Worm (Caenorhabditis elegans) whole organism, L1 larva: ENCODE results near the gene dao-3.
A peak's percentile ranks its signal among the peaks of the same experiment; 100 is the strongest.

Source experiments
- C04F5.9 ChIP-seq: sonication (generic microtip); optimal IDR thresholded peaks from 2 replicates; lab custom pipeline; 2016; ENCODE audit warnings: missing genetic modification characterization, missing compliant biosample characterization
- C34B4.2 ChIP-seq: sonication (generic microtip); optimal IDR thresholded peaks from 2 replicates; lab custom pipeline; 2017; ENCODE audit warnings: mild to moderate bottlenecking, missing genetic modification characterization, missing compliant biosample characterization
- F16B12.6 ChIP-seq: fragments of 150-350 bp; optimal IDR thresholded peaks from 2 replicates; lab custom pipeline; 2014; ENCODE audit warnings: missing biosample characterization, missing genetic modification characterization
- aha-1 ChIP-seq: fragments of 150-350 bp; optimal IDR thresholded peaks from 2 replicates; lab custom pipeline; 2014; ENCODE audit warnings: missing biosample characterization, missing genetic modification characterization
- ceh-8 ChIP-seq: fragments of 200-800 bp; sonication (Bioruptor generic); optimal IDR thresholded peaks from 2 replicates; lab custom pipeline; 2018; ENCODE audit warnings: mild to moderate bottlenecking, missing genetic modification characterization, moderate library complexity, missing compliant biosample characterization
- ceh-82 ChIP-seq, 3 experiments: fragments of 150-350 bp in 1 of 3; sonication (generic microtip) in 2 of 3; optimal IDR thresholded peaks; 2 replicates each; lab custom pipeline; 2014 to 2017; ENCODE audit warnings: missing biosample characterization in 3 of 3, missing genetic modification characterization in 3 of 3
- ceh-88 ChIP-seq: fragments of 200-800 bp; sonication (Bioruptor generic); IDR thresholded peaks from 2 replicates; pipeline ENCODE4 v1.3.6; 2022; ENCODE audit warnings: missing genetic modification characterization, missing compliant biosample characterization
- ceh-90 ChIP-seq: sonication (generic microtip); optimal IDR thresholded peaks from 2 replicates; lab custom pipeline; 2016; ENCODE audit warnings: missing genetic modification characterization, missing compliant biosample characterization
- dpl-1 ChIP-seq, 3 experiments: fragments of 150-350 bp in 2 of 3; sonication (generic microtip) in 1 of 3; optimal IDR thresholded peaks; 2 replicates each; lab custom pipeline; 2014 to 2017; ENCODE audit warnings: missing biosample characterization in 3 of 3, missing genetic modification characterization in 3 of 3, missing genetic modification reagents in 3 of 3
- dsc-1 ChIP-seq: sonication (generic microtip); optimal IDR thresholded peaks from 2 replicates; lab custom pipeline; 2016; ENCODE audit warnings: mild to moderate bottlenecking, missing genetic modification characterization, missing compliant biosample characterization
- efl-1 ChIP-seq, 4 experiments: fragments of 150-350 bp; optimal IDR thresholded peaks in 3 of 4; peaks in 1 of 4; 1 replicate in 1 of 4; 2 replicates in 3 of 4; lab custom pipeline; 2014; ENCODE audit warnings: missing biosample characterization in 2 of 4, missing genetic modification characterization in 2 of 4, missing genetic modification reagents in 2 of 4
- egl-27 ChIP-seq, 2 experiments: fragments of 150-350 bp in 1 of 2; sonication (generic microtip); optimal IDR thresholded peaks; 3 replicates each; lab custom pipeline; 2017 to 2018; ENCODE audit warnings: missing biosample characterization in 2 of 2, missing genetic modification characterization in 2 of 2, missing genetic modification reagents in 2 of 2
- hlh-4 ChIP-seq: sonication (generic microtip); optimal IDR thresholded peaks from 2 replicates; lab custom pipeline; 2016; ENCODE audit warnings: mild to moderate bottlenecking, missing genetic modification characterization, missing compliant biosample characterization
- irx-1 ChIP-seq: sonication (generic microtip); optimal IDR thresholded peaks from 2 replicates; lab custom pipeline; 2016; ENCODE audit warnings: missing genetic modification characterization, missing compliant biosample characterization
- jun-1 ChIP-seq: fragments of 150-350 bp; optimal IDR thresholded peaks from 2 replicates; lab custom pipeline; 2014; ENCODE audit warnings: missing biosample characterization, missing genetic modification reagents, missing genetic modification characterization
- lin-14 ChIP-seq: fragments of 200-800 bp; sonication (Bioruptor generic); optimal IDR thresholded peaks from 2 replicates; lab custom pipeline; 2018; ENCODE audit warnings: mild to moderate bottlenecking, missing genetic modification characterization, moderate library complexity, missing compliant biosample characterization
- lin-35 ChIP-seq, 2 experiments: fragments of 150-350 bp; optimal IDR thresholded peaks; 2 replicates each; lab custom pipeline; 2014; ENCODE audit warnings: missing biosample characterization in 2 of 2, missing genetic modification characterization in 2 of 2, missing genetic modification reagents in 2 of 2
- lin-39 ChIP-seq: fragments of 150-350 bp; optimal IDR thresholded peaks from 2 replicates; lab custom pipeline; 2014; ENCODE audit warnings: missing biosample characterization, missing genetic modification reagents, missing genetic modification characterization
- lir-3 ChIP-seq: sonication (generic microtip); optimal IDR thresholded peaks from 2 replicates; lab custom pipeline; 2016; ENCODE audit warnings: mild to moderate bottlenecking, missing genetic modification characterization, moderate library complexity, missing compliant biosample characterization; ENCODE audit not compliant: poor library complexity
- lsy-2 ChIP-seq, 2 experiments: fragments of 150-350 bp; optimal IDR thresholded peaks; 2 replicates each; lab custom pipeline; 2014; ENCODE audit warnings: missing biosample characterization in 2 of 2, missing genetic modification characterization in 2 of 2
- mdl-1 ChIP-seq, 2 experiments: fragments of 150-350 bp; optimal IDR thresholded peaks; 2 replicates each; lab custom pipeline; 2014 to 2017; ENCODE audit warnings: missing biosample characterization in 2 of 2, missing genetic modification characterization in 2 of 2, inconsistent platforms in 1 of 2
- mep-1 ChIP-seq: fragments of 150-350 bp; optimal IDR thresholded peaks from 2 replicates; lab custom pipeline; 2014; ENCODE audit warnings: missing biosample characterization, missing genetic modification characterization
- nhr-11 ChIP-seq: fragments of 150-350 bp; optimal IDR thresholded peaks from 2 replicates; lab custom pipeline; 2014; ENCODE audit warnings: missing biosample characterization, missing genetic modification characterization
- nhr-12 ChIP-seq: sonication (generic microtip); optimal IDR thresholded peaks from 2 replicates; lab custom pipeline; 2017; ENCODE audit warnings: missing biosample characterization, missing genetic modification characterization
- nhr-19 ChIP-seq: fragments of 200-800 bp; sonication (Bioruptor generic); conservative IDR thresholded peaks from 2 replicates; pipeline ENCODE4 v1.3.6; 2022; ENCODE audit warnings: missing genetic modification characterization, missing compliant biosample characterization
- nhr-20 ChIP-seq: sonication (generic microtip); optimal IDR thresholded peaks from 2 replicates; lab custom pipeline; 2016; ENCODE audit warnings: mild to moderate bottlenecking, missing genetic modification characterization, missing compliant biosample characterization
- nhr-237 ChIP-seq: fragments of 150-350 bp; optimal IDR thresholded peaks from 2 replicates; lab custom pipeline; 2014; ENCODE audit warnings: missing biosample characterization, missing genetic modification characterization
- nhr-47 ChIP-seq: sonication (generic microtip); optimal IDR thresholded peaks from 2 replicates; lab custom pipeline; 2016; ENCODE audit warnings: mild to moderate bottlenecking, missing genetic modification characterization, moderate library complexity, missing compliant biosample characterization
- nhr-71 ChIP-seq: sonication (generic microtip); optimal IDR thresholded peaks from 2 replicates; lab custom pipeline; 2016; ENCODE audit warnings: mild to moderate bottlenecking, missing genetic modification characterization, moderate library complexity, missing compliant biosample characterization
- nhr-84 ChIP-seq: sonication (generic microtip); optimal IDR thresholded peaks from 2 replicates; lab custom pipeline; 2017; ENCODE audit warnings: missing biosample characterization, missing genetic modification characterization
- nhr-85 ChIP-seq: sonication (generic microtip); peaks from one replicate; lab custom pipeline; 2016; ENCODE audit warnings: missing genetic modification characterization, inconsistent platforms, missing compliant biosample characterization
- nhr-90 ChIP-seq: sonication (generic microtip); optimal IDR thresholded peaks from 2 replicates; lab custom pipeline; 2016; ENCODE audit warnings: mild to moderate bottlenecking, missing genetic modification characterization, missing compliant biosample characterization; ENCODE audit not compliant: poor library complexity
- rnt-1 ChIP-seq: sonication (generic microtip); optimal IDR thresholded peaks from 2 replicates; lab custom pipeline; 2016; ENCODE audit warnings: mild to moderate bottlenecking, missing genetic modification characterization, moderate library complexity, missing compliant biosample characterization
- skn-1 ChIP-seq: fragments of 150-350 bp; optimal IDR thresholded peaks from 2 replicates; lab custom pipeline; 2014; ENCODE audit warnings: missing biosample characterization, missing genetic modification characterization
- snu-23 ChIP-seq: sonication (generic microtip); optimal IDR thresholded peaks from 2 replicates; lab custom pipeline; 2016; ENCODE audit warnings: missing genetic modification characterization, missing compliant biosample characterization
- sptf-1 ChIP-seq: fragments of 150-350 bp; optimal IDR thresholded peaks from 2 replicates; lab custom pipeline; 2014; ENCODE audit warnings: missing biosample characterization, missing genetic modification characterization
- swsn-7 ChIP-seq: sonication (generic microtip); optimal IDR thresholded peaks from 2 replicates; lab custom pipeline; 2016; ENCODE audit warnings: missing genetic modification characterization, missing compliant biosample characterization
- tlp-1 ChIP-seq: fragments of 150-350 bp; optimal IDR thresholded peaks from 2 replicates; lab custom pipeline; 2014; ENCODE audit warnings: missing biosample characterization, missing genetic modification characterization
- unc-98 ChIP-seq: fragments of 200-800 bp; sonication (Bioruptor generic); IDR thresholded peaks from 2 replicates; pipeline ENCODE4 v1.3.6; 2022; ENCODE audit warnings: missing genetic modification characterization, missing compliant biosample characterization
- xbp-1 ChIP-seq: sonication (generic microtip); optimal IDR thresholded peaks from 2 replicates; lab custom pipeline; 2016; ENCODE audit warnings: missing genetic modification characterization, missing compliant biosample characterization
- zag-1 ChIP-seq: fragments of 150-350 bp; optimal IDR thresholded peaks from 2 replicates; lab custom pipeline; 2014; ENCODE audit warnings: missing biosample characterization, missing genetic modification characterization
- ztf-4 ChIP-seq: fragments of 150-350 bp; optimal IDR thresholded peaks from 2 replicates; lab custom pipeline; 2014; ENCODE audit warnings: missing biosample characterization, missing genetic modification characterization

dao-3 gene

ce11 chrX:8116157-8116556 is 29.8 kb upstream of the dao-3 start, which contains the start of gene hlh-8:
hlh-8 (plus strand) TSS chrX:8116457.
- TF ChIP-seq nhr-85 (tag; lab: Kevin White, UChicago) (peak; percentile 58), sptf-1 (no peak), ceh-8 (GFP tag; lab: Kevin White, UChicago) (no peak), xbp-1 (no peak)

- TF ChIP-seq rnt-1 (tag; lab: Kevin White, UChicago) (no peak), nhr-85 (tag; lab: Kevin White, UChicago) (peak; percentile 72)
Measured at ce11 chrX:8110193-8110592, 23.8 kb upstream of the dao-3 start, which contains the start of gene K07E3.1. K07E3.1 (plus strand) TSS chrX:8110439.

DNA sequence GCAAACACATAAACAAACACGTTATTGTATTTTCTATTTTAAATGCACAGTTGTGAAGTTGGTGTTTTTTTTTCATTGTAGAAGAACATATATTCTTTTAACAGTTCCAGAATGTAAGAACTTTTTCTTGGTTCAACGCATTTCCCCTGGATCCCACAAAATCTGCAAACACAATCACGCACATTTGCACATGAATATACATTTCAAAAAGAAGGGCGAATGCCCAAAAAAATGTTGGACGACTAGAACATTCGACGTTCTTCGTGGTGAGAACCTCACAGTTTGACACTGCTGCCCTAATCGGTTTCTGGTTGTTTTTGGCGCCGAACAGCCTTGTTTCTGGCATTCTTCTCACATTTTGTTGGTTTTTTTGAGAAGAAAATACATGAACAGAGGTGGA is 23.2 kb upstream of the dao-3 start:
- TF ChIP-seq nhr-90, result peak; percentile 8
- no peak for TF ChIP-seq unc-98 (GFP tag; lab: Robert Waterston, UW)
- TF ChIP-seq nhr-12 (tag; lab: Kevin White, UChicago), result no peak
- no peak for TF ChIP-seq egl-27 (tag; optimal IDR thresholded peaks at IDR 0.05; lab: Kevin White, UChicago)
- peak; percentile 52 for TF ChIP-seq lin-14 (GFP tag; lab: Kevin White, UChicago)
- peak in 1 of 2 experiments; percentile 18 for TF ChIP-seq efl-1 (optimal IDR thresholded peaks at IDR 0.05; lab: Kevin White, UChicago)
- TF ChIP-seq efl-1 (GFP tag; optimal IDR thresholded peaks at IDR 0.05 in 1 of 2; lab: Kevin White, UChicago), result peak; percentile 55 to 76
- TF ChIP-seq nhr-11 (tag; lab: Kevin White, UChicago), result no peak
- peak; percentile 90 for TF ChIP-seq F16B12.6 (tag; lab: Kevin White, UChicago)
- TF ChIP-seq nhr-71 (tag; lab: Kevin White, UChicago), result peak; percentile 40
- TF ChIP-seq xbp-1, result peak; percentile 16
- TF ChIP-seq lir-3 (tag; lab: Kevin White, UChicago), result no peak
- TF ChIP-seq lsy-2 (tag; optimal IDR thresholded peaks at IDR 0.05; lab: Kevin White, UChicago), result peak; percentile 21 to 44
- peak; percentile 28 for TF ChIP-seq swsn-7 (tag; lab: Kevin White, UChicago)
- 0 out of 2 replicates have a peak, but pooled peaks have one; percentile 17 for TF ChIP-seq nhr-19 (GFP tag; lab: Robert Waterston, UW)
- peak; percentile 2 for TF ChIP-seq irx-1 (tag; lab: Kevin White, UChicago)
- peak; percentile 49 for TF ChIP-seq nhr-47 (tag; lab: Kevin White, UChicago)
- TF ChIP-seq nhr-20 (tag; lab: Kevin White, UChicago), result peak; percentile 27
- TF ChIP-seq mep-1 (tag; lab: Kevin White, UChicago), result peak; percentile 70
- peak in 1 of 2 experiments; percentile 33 for TF ChIP-seq mdl-1 (tag; optimal IDR thresholded peaks at IDR 0.05; lab: Kevin White, UChicago)
- no peak for TF ChIP-seq tlp-1 (tag; lab: Kevin White, UChicago)
- peak; percentile 58 for TF ChIP-seq rnt-1 (tag; lab: Kevin White, UChicago)
- peak; percentile 31 for TF ChIP-seq skn-1 (tag; lab: Kevin White, UChicago)
- peak in 1 of 3 experiments; percentile 47 for TF ChIP-seq dpl-1 (GFP tag; optimal IDR thresholded peaks at IDR 0.05; lab: Kevin White, UChicago)
- TF ChIP-seq ceh-90 (tag; lab: Kevin White, UChicago), result no peak
- peak; percentile 51 for TF ChIP-seq snu-23 (GFP tag; lab: Kevin White, UChicago)
- TF ChIP-seq lin-35 (GFP tag; optimal IDR thresholded peaks at IDR 0.05; lab: Kevin White, UChicago), result peak in 1 of 2 experiments; percentile 27

DNA sequence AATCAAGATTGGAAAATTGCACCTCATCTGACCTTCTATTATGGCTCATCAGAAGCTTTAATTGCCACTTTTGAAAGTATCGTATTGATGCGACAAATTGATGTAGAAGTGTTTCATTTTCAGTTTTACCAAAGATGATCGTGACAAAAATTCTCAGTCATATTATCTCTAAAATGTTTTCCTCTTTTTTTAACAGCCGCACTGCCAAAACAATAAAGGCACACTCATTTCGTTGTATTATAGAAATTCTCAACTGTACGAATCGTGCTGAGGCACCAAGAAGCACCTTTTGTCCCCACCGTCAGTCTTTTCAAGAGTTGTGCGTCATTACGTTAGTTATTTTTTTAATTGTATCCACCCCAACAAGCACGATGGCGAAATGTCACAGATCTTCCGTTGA is 21.6 kb upstream of the dao-3 start, which contains the start of gene K07E3.9:
Gene K07E3.9, plus strand, starts transcription at position 301 of the 400 bp plus-strand sequence.
- TF ChIP-seq ztf-4 (tag; lab: Kevin White, UChicago) (no peak), zag-1 (tag; lab: Kevin White, UChicago) (no peak), dsc-1 (tag; lab: Kevin White, UChicago) (no peak), nhr-237 (tag; lab: Kevin White, UChicago) (no peak)

ce11 chrX:8103899-8104298 is 17.5 kb upstream of the dao-3 start, which contains the start of gene K07E3.2:
K07E3.2 (plus strand) TSS chrX:8104298.
- TF ChIP-seq C04F5.9 (no peak), hlh-4 (no peak), tlp-1 (tag; lab: Kevin White, UChicago) (no peak), efl-1 (optimal IDR thresholded peaks at IDR 0.05; lab: Kevin White, UChicago) (no peak), efl-1 (GFP tag; optimal IDR thresholded peaks at IDR 0.05 in 1 of 2; lab: Kevin White, UChicago) (no peak), sptf-1 (no peak), jun-1 (no peak), C34B4.2 (no peak), lin-39 (tag; lab: Kevin White, UChicago) (no peak), nhr-84 (tag; lab: Kevin White, UChicago) (no peak), dsc-1 (tag; lab: Kevin White, UChicago) (no peak), nhr-12 (tag; lab: Kevin White, UChicago) (no peak), xbp-1 (peak; percentile 11), ceh-82 (tag; optimal IDR thresholded peaks at IDR 0.05; lab: Kevin White, UChicago) (peak in 1 of 3 experiments; percentile 20), ceh-90 (tag; lab: Kevin White, UChicago) (no peak), nhr-85 (tag; lab: Kevin White, UChicago) (no peak), aha-1 (tag; lab: Kevin White, UChicago) (no peak), nhr-71 (tag; lab: Kevin White, UChicago) (peak; percentile 17), unc-98 (GFP tag; lab: Robert Waterston, UW) (no peak), ceh-8 (GFP tag; lab: Kevin White, UChicago) (no peak), ceh-88 (no peak), snu-23 (GFP tag; lab: Kevin White, UChicago) (peak; percentile 47), nhr-90 (peak; percentile 35)
